Worm (Caenorhabditis elegans): ENCODE results near the gene srh-32.
A peak's percentile ranks its signal among the peaks of the same experiment; 100 is the strongest.

Gene srh-32

DNA sequence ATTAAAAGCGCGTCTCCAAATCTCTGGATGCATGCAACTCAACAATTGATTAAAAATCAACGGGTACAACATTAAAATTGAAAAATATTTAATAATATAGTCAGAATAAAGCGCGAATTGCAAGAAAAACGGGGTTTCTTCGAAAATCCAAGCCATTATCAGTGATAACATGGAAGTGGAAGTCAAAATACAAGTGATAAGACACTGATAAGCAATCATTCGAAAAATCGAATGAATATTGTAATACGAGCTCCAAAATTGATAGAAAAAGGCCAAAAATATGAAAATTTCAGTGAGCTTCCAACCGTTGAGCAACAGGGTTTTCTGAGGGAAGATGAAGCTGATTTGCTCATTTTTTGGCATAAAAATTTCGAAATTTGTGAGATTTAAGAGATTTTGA, 6.8 kb upstream of the srh-32 start:
- TF ChIP-seq rnt-1 (tag; optimal IDR thresholded peaks at IDR 0.05) (no peak), egl-13 (tag; optimal IDR thresholded peaks at IDR 0.05) (no peak), pqm-1 (tag; optimal IDR thresholded peaks at IDR 0.05) (peak; percentile 33), dpl-1 (GFP tag; optimal IDR thresholded peaks at IDR 0.05) (no peak), aly-2 (tag; optimal IDR thresholded peaks at IDR 0.05) (no peak), elt-3 (tag; optimal IDR thresholded peaks at IDR 0.05) (no peak), swsn-7 (tag; optimal IDR thresholded peaks at IDR 0.05) (no peak), snpc-4 (tag; optimal IDR thresholded peaks at IDR 0.05) (no peak), skn-1 (tag; optimal IDR thresholded peaks at IDR 0.05) (no peak), fos-1 (tag; optimal IDR thresholded peaks at IDR 0.05) (no peak), elt-2 (tag; optimal IDR thresholded peaks at IDR 0.05) (peak; percentile 50)

DNA sequence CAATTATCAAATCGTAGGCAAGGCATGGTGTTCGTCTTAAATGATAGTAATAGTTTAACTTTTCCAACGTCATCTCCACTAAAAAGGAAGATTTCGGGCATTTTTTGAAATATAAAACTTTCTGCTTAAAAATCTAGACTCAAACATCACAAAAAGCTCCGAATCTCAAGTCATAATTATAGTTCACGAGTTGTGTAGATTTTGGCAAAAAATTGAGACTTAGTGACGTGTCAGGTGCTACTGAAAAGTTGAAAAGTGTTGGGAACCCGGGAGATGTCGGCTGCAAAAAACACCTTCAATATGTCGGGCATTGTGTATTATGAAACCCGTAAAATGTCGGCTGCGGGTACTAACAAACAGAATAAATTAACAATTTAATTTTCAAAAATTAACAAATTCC, 5.2 kb upstream of the srh-32 start, which contains the start of gene Y26G10.1:
Gene Y26G10.1, minus strand, starts transcription at position 101 of the 400 bp plus-strand sequence.
- TF ChIP-seq C34B4.2 (tag; optimal IDR thresholded peaks at IDR 0.05) = no peak
- TF ChIP-seq mdl-1 (tag; optimal IDR thresholded peaks at IDR 0.05) = no peak
- TF ChIP-seq tlp-1 (tag; optimal IDR thresholded peaks at IDR 0.05) = no peak
- TF ChIP-seq nhr-71 (tag; optimal IDR thresholded peaks at IDR 0.05) = no peak
- no peak for TF ChIP-seq ceh-63 (GFP tag; optimal IDR thresholded peaks at IDR 0.05)

- TF ChIP-seq pqm-1 (tag; optimal IDR thresholded peaks at IDR 0.05) = no peak
Measured at ce11 chrV:17696753-17697152, 4.3 kb upstream of the srh-32 start, which contains the start of gene spp-29. TSS of gene spp-29 (minus strand) at chrV:17696853.

- TF ChIP-seq fkh-8 (tag; optimal IDR thresholded peaks at IDR 0.05) (no peak), sup-37 (GFP tag; optimal IDR thresholded peaks at IDR 0.05) (no peak), mdl-1 (tag; optimal IDR thresholded peaks at IDR 0.05) (no peak), nhr-71 (tag; optimal IDR thresholded peaks at IDR 0.05) (no peak), hpl-2 (GFP tag; optimal IDR thresholded peaks at IDR 0.05) (no peak), efl-1 (optimal IDR thresholded peaks at IDR 0.05) (no peak), efl-1 (GFP tag; optimal IDR thresholded peaks at IDR 0.05 in 1 of 2) (no peak), aha-1 (tag; optimal IDR thresholded peaks at IDR 0.05) (no peak), egl-27 (tag; optimal IDR thresholded peaks at IDR 0.05) (no peak), unc-98 (GFP tag; IDR thresholded peaks at IDR 0.05) (no peak), nhr-84 (tag; optimal IDR thresholded peaks at IDR 0.05) (no peak)
Measured at ce11 chrV:17699097-17699496, 1.9 kb upstream of the srh-32 start, which contains the start of gene Y26G10.4. TSS of gene Y26G10.4 (minus strand) at chrV:17699197.

DNA sequence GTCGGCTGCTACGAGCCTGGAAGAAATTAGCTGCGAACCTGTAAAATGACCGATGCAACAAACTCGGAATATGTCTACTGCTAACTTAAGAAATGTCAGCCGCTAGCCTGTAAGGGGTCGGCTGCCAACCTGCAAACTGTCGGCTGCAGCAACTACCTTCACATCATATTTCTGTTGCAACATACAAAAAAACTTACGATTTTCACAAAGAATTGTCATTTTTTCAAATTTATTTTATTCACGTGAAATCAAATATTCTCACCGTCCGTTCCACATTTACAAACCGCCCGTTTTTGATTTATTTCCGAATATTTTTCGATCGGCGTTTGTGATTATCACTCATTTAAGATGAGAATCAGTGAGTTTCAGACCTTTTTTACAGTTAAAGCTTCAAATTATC, 1.4 kb upstream of the srh-32 start, which contains the start of gene Y26G10.6:
Gene Y26G10.6, plus strand, starts transcription at position 301 of the 400 bp plus-strand sequence.
- TF ChIP-seq pax-3 (tag; optimal IDR thresholded peaks at IDR 0.05) (no peak), nhr-77 (tag; optimal IDR thresholded peaks at IDR 0.05) (no peak), C04F5.9 (tag; optimal IDR thresholded peaks at IDR 0.05) (no peak), irx-1 (tag; optimal IDR thresholded peaks at IDR 0.05) (no peak), efl-1 (optimal IDR thresholded peaks at IDR 0.05) (no peak), efl-1 (GFP tag; optimal IDR thresholded peaks at IDR 0.05 in 1 of 2) (no peak), dpl-1 (GFP tag; optimal IDR thresholded peaks at IDR 0.05) (no peak), sox-4 (tag; optimal IDR thresholded peaks at IDR 0.05) (no peak), mef-2 (tag; optimal IDR thresholded peaks at IDR 0.05) (no peak), fkh-10 (GFP tag; optimal IDR thresholded peaks at IDR 0.05) (no peak), hpl-2 (GFP tag; optimal IDR thresholded peaks at IDR 0.05) (no peak), unc-130 (tag; optimal IDR thresholded peaks at IDR 0.05) (no peak), C16A3.4 (tag; optimal IDR thresholded peaks at IDR 0.05) (no peak), ces-1 (GFP tag; optimal IDR thresholded peaks at IDR 0.05) (no peak), nhr-47 (tag; optimal IDR thresholded peaks at IDR 0.05) (no peak), aly-2 (tag; optimal IDR thresholded peaks at IDR 0.05) (no peak), unc-30 (tag; optimal IDR thresholded peaks at IDR 0.05) (no peak), grh-1 (GFP tag; IDR thresholded peaks at IDR 0.05) (no peak)

Measured in whole organism, L1 larva.